Fruit fly (Drosophila melanogaster): Measurements from ENCODE around the gene CG33116.
A peak's percentile ranks its signal among the peaks of the same experiment; 100 is the strongest.

The CG33116 gene

DNA sequence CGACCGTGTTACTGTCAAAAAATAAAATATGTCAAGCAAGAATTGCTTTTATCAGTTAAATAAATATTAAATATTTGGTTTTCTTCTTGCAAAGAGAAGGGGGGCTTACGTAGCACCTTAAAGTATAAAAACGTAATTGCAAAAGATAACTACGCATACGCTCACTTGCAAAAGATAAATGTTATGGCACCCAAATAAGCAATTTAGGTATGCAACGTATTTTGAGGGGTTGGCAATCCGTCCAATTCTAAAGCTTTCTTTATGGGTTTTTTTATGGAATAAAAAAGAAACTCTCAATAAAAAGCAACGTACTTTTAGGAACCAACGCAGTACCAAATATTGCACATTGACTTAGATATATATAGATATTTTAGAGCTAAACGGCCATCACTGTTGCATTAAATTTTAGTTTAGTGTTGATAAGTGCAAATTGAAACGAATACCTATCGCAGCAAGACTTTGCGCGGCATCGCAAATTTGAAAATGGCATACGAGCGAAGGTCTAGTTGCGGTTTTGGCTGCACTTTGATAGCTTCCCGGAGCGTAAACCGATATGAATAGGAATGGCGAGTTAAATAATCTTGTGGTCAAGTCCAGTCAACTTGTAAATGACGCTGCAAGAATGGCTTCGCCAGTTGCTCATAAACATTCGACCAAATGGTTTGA, 32.1 kb downstream of the CG33116 start, which contains the start of gene CG13077 (continued):
- TF ChIP-seq CG2202 (tag; optimal IDR thresholded peaks at IDR 0.05) (no peak), yki (optimal IDR thresholded peaks at IDR 0.05) (no peak), CG18599 (GFP tag; optimal IDR thresholded peaks at IDR 0.05) (no peak), wdn (GFP tag; IDR thresholded peaks at IDR 0.05) (no peak), PHDP (tag; optimal IDR thresholded peaks at IDR 0.05) (no peak), Atf-2 (GFP tag; optimal IDR thresholded peaks at IDR 0.05) (no peak), CG1233 (GFP tag; optimal IDR thresholded peaks at IDR 0.05) (no peak), pfk (GFP tag; optimal IDR thresholded peaks at IDR 0.05) (no peak), CG7556 (GFP tag; optimal IDR thresholded peaks at IDR 0.05) (no peak), grau (tag; optimal IDR thresholded peaks at IDR 0.05) (no peak), repo (GFP tag; optimal IDR thresholded peaks at IDR 0.05) (no peak), crp (GFP tag; optimal IDR thresholded peaks at IDR 0.05) (no peak), CG12155 (GFP tag; optimal IDR thresholded peaks at IDR 0.05) (no peak), chm (GFP tag; IDR thresholded peaks at IDR 0.05) (no peak), Vsx1 (GFP tag; optimal IDR thresholded peaks at IDR 0.05) (no peak), Neu2 (GFP tag; optimal IDR thresholded peaks at IDR 0.05; ENCODE audit: borderline replicate concordance) (no peak), zen (tag; optimal IDR thresholded peaks at IDR 0.05) (no peak), CG30020 (tag; optimal IDR thresholded peaks at IDR 0.05) (no peak), D19A (tag; optimal IDR thresholded peaks at IDR 0.05) (no peak), CG1647 (GFP tag; optimal IDR thresholded peaks at IDR 0.05) (no peak), HHEX (GFP tag; optimal IDR thresholded peaks at IDR 0.05) (no peak), Trl (optimal IDR thresholded peaks at IDR 0.05) (no peak), Trl (GFP tag; optimal IDR thresholded peaks at IDR 0.05) (no peak), CG8765 (GFP tag; IDR thresholded peaks at IDR 0.05) (no peak), CG34376 (GFP tag; optimal IDR thresholded peaks at IDR 0.05) (no peak), ab (GFP tag; optimal IDR thresholded peaks at IDR 0.05) (no peak), da (GFP tag; optimal IDR thresholded peaks at IDR 0.05) (no peak), Gsc (GFP tag; IDR thresholded peaks at IDR 0.05) (no peak), CG3163 (GFP tag; optimal IDR thresholded peaks at IDR 0.05) (no peak), CG9437 (GFP tag; optimal IDR thresholded peaks at IDR 0.05) (peak; percentile 98), CG11247 (GFP tag; IDR thresholded peaks at IDR 0.05) (no peak), gcm (GFP tag; optimal IDR thresholded peaks at IDR 0.05) (no peak), CG13287 (GFP tag; IDR thresholded peaks at IDR 0.05; ENCODE audit: partially characterized antibody) (peak; percentile 68), E2f2 (GFP tag; IDR thresholded peaks at IDR 0.05) (peak; percentile 76), btn (GFP tag; optimal IDR thresholded peaks at IDR 0.05) (no peak), CG31441 (GFP tag; IDR thresholded peaks at IDR 0.05) (no peak), zf30C (GFP tag; optimal IDR thresholded peaks at IDR 0.05) (no peak), CG3726 (GFP tag; IDR thresholded peaks at IDR 0.05) (no peak), amos (GFP tag; IDR thresholded peaks at IDR 0.05; ENCODE audit: partially characterized antibody) (peak; percentile 40; the same call in 1 of the 2 replicates), BEAF-32 (GFP tag; optimal IDR thresholded peaks at IDR 0.05) (peak; percentile 43), fd64A (GFP tag; optimal IDR thresholded peaks at IDR 0.05) (no peak), CG4404 (GFP tag; IDR thresholded peaks at IDR 0.05) (no peak), cato (GFP tag; optimal IDR thresholded peaks at IDR 0.05; ENCODE audit: borderline replicate concordance) (no peak), inv (GFP tag; IDR thresholded peaks at IDR 0.05; ENCODE audit: partially characterized antibody) (no peak), dpn (GFP tag; optimal IDR thresholded peaks at IDR 0.05) (no peak), HLH3B (GFP tag; IDR thresholded peaks at IDR 0.05) (no peak), ems (GFP tag; optimal IDR thresholded peaks at IDR 0.05) (no peak), gem (tag; optimal IDR thresholded peaks at IDR 0.05) (no peak), fd102C (GFP tag; optimal IDR thresholded peaks at IDR 0.05) (no peak), HLHmδ (GFP tag; optimal IDR thresholded peaks at IDR 0.05) (no peak), HmgD (GFP tag; optimal IDR thresholded peaks at IDR 0.05) (no peak)
